Worm (Caenorhabditis elegans): Measurements from ENCODE around the gene F54F12.2.

The F54F12.2 gene

ce11 chrIII:13061136-13061535 is 21.3 kb downstream of the F54F12.2 start (continued):
- TF ChIP-seq zip-11 (GFP tag; IDR thresholded peaks at IDR 0.05), result no peak
- no peak for TF ChIP-seq zfp-3 (GFP tag; conservative IDR thresholded peaks at IDR 0.05)
- TF ChIP-seq T26A8.4 (GFP tag; IDR thresholded peaks at IDR 0.05), result peak; percentile 71
- TF ChIP-seq lin-38 (GFP tag; IDR thresholded peaks at IDR 0.05), result peak; percentile 52
- TF ChIP-seq nhr-11 (tag; optimal IDR thresholded peaks at IDR 0.05), result peak; percentile 90
- TF ChIP-seq spr-1 (tag; optimal IDR thresholded peaks at IDR 0.05), result no peak
- peak; percentile 89 for TF ChIP-seq dmd-6 (GFP tag; IDR thresholded peaks at IDR 0.05)
- TF ChIP-seq lin-15B (tag; optimal IDR thresholded peaks at IDR 0.05), result no peak
- peak; percentile 68 for TF ChIP-seq jun-1 (tag; optimal IDR thresholded peaks at IDR 0.05)
- TF ChIP-seq ceh-20 (GFP tag; IDR thresholded peaks at IDR 0.05), result peak; percentile 80
- no peak for TF ChIP-seq Y105C5A.15 (GFP tag; IDR thresholded peaks at IDR 0.05)
- peak; percentile 26; the same call in 1 of the 2 replicates for TF ChIP-seq egl-43 (GFP tag; IDR thresholded peaks at IDR 0.05)
- TF ChIP-seq T20F7.1 (GFP tag; optimal IDR thresholded peaks at IDR 0.05), result peak; percentile 80
- no peak for TF ChIP-seq F44E2.7 (GFP tag; IDR thresholded peaks at IDR 0.05)
- peak in 1 of 2 experiments; percentile 99 for TF ChIP-seq unc-62 (GFP tag; optimal IDR thresholded peaks at IDR 0.05 in 1 of 2)
- TF ChIP-seq unc-62 (tag; optimal IDR thresholded peaks at IDR 0.05), result no peak
- TF ChIP-seq F26F4.8 (GFP tag; conservative IDR thresholded peaks at IDR 0.05), result no peak
- TF ChIP-seq daf-19 (GFP tag; conservative IDR thresholded peaks at IDR 0.05), result 0 out of 2 replicates have a peak, but pooled peaks have one; percentile 53
- peak; percentile 77 for TF ChIP-seq F37D6.2 (tag; optimal IDR thresholded peaks at IDR 0.05)
- no peak for TF ChIP-seq D1046.2 (GFP tag; IDR thresholded peaks at IDR 0.05)
- peak; percentile 54; the same call in 1 of the 2 replicates for TF ChIP-seq arid-1 (GFP tag; conservative IDR thresholded peaks at IDR 0.05)
- peak; percentile 81 for TF ChIP-seq rbr-2 (tag; optimal IDR thresholded peaks at IDR 0.05)
- peak; percentile 86 for TF ChIP-seq hmg-1.1 (GFP tag; IDR thresholded peaks at IDR 0.05)
- no peak for TF ChIP-seq daf-8 (GFP tag; IDR thresholded peaks at IDR 0.05)
- TF ChIP-seq nhr-41 (GFP tag; IDR thresholded peaks at IDR 0.05), result no peak
- TF ChIP-seq R02D3.7 (tag; optimal IDR thresholded peaks at IDR 0.05), result no peak
- no peak for TF ChIP-seq zip-2 (tag; optimal IDR thresholded peaks at IDR 0.05)
- TF ChIP-seq dpl-1 (GFP tag; optimal IDR thresholded peaks at IDR 0.05), result peak; percentile 61
- TF ChIP-seq egl-27 (tag; optimal IDR thresholded peaks at IDR 0.05), result no peak
- TF ChIP-seq fos-1 (tag; optimal IDR thresholded peaks at IDR 0.05), result no peak
- no peak for TF ChIP-seq mdt-29 (GFP tag; IDR thresholded peaks at IDR 0.05)
- no peak for TF ChIP-seq daf-12 (tag; optimal IDR thresholded peaks at IDR 0.05)
- peak; percentile 27 for TF ChIP-seq lin-13 (GFP tag; optimal IDR thresholded peaks at IDR 0.05)
- peak; percentile 80 for TF ChIP-seq ces-1 (GFP tag; optimal IDR thresholded peaks at IDR 0.05)
- TF ChIP-seq lin-1 (GFP tag; IDR thresholded peaks at IDR 0.05), result peak; percentile 14; the same call in 1 of the 2 replicates
- peak; percentile 17 for TF ChIP-seq nhr-10 (tag; optimal IDR thresholded peaks at IDR 0.05)
- peak; percentile 4 for TF ChIP-seq zfp-2 (tag; optimal IDR thresholded peaks at IDR 0.05)
- peak; percentile 97 for TF ChIP-seq dve-1 (tag; optimal IDR thresholded peaks at IDR 0.05; ENCODE audit: insufficient read depth)
- no peak for TF ChIP-seq tag-97 (GFP tag; IDR thresholded peaks at IDR 0.05)
- peak; percentile 79 for TF ChIP-seq mxl-3 (GFP tag; optimal IDR thresholded peaks at IDR 0.05)
- TF ChIP-seq pha-4 (GFP tag; IDR thresholded peaks at IDR 0.05), result peak; percentile 66; the same call in 1 of the 2 replicates
- peak; percentile 77 for TF ChIP-seq pha-4 (tag; optimal IDR thresholded peaks at IDR 0.05)
- TF ChIP-seq php-3 (GFP tag; IDR thresholded peaks at IDR 0.05), result 0 out of 2 replicates have a peak, but pooled peaks have one; percentile 24
- TF ChIP-seq Y48G9A.11 (GFP tag; IDR thresholded peaks at IDR 0.05), result no peak
- no peak for TF ChIP-seq nhr-111 (GFP tag; optimal IDR thresholded peaks at IDR 0.05)
- TF ChIP-seq hlh-30 (tag; optimal IDR thresholded peaks at IDR 0.05; ENCODE audit: insufficient read depth), result peak; percentile 99
- 0 out of 2 replicates have a peak, but pooled peaks have one; percentile 9 for TF ChIP-seq saeg-2 (GFP tag; IDR thresholded peaks at IDR 0.05)
- TF ChIP-seq lin-39 (tag; optimal IDR thresholded peaks at IDR 0.05), result peak; percentile 64
- no peak for TF ChIP-seq ceh-62 (tag; optimal IDR thresholded peaks at IDR 0.05)
- TF ChIP-seq zag-1 (tag; optimal IDR thresholded peaks at IDR 0.05), result peak; percentile 18
- TF ChIP-seq hif-1 (tag; optimal IDR thresholded peaks at IDR 0.05), result peak in 1 of 2 experiments; percentile 55
